Fruit fly (Drosophila melanogaster): ENCODE measurements around the gene CG7453.

Gene CG7453

DNA sequence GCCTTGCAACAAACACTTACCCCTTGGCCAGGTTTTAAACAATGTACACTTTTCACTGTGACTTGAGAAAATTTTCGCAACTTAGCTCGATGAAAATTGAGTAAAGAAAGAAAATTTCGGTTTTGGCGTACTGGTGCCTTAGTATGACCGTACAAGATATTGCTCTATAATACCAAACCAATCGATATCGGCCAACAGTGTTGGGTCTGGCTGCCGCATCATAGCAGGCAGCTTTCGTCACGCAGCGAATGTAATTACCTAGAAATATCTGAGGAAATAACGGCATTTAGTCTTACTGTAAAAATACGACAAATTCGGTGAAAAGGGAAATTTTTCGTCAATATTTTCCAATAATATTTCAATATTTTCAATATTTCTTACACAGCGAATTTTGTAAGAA lies 28.0 kb downstream of the CG7453 start, which contains the start of gene Ulp1 (continued):
- TF ChIP-seq Poxn (GFP tag; IDR thresholded peaks at IDR 0.05) (no peak), CG9932 (GFP tag; IDR thresholded peaks at IDR 0.05) (peak; percentile 44; the same call in 1 of the 2 replicates), grau (tag; optimal IDR thresholded peaks at IDR 0.05) (peak; percentile 28), bbx (GFP tag; IDR thresholded peaks at IDR 0.05; ENCODE audit: partially characterized antibody) (peak; percentile 45), CG10565 (GFP tag; optimal IDR thresholded peaks at IDR 0.05) (no peak), HLH54F (GFP tag; optimal IDR thresholded peaks at IDR 0.05) (peak; percentile 27), prd (optimal IDR thresholded peaks at IDR 0.05) (no peak), prd (GFP tag; IDR thresholded peaks at IDR 0.05) (peak; percentile 15; the same call in 1 of the 3 replicates), CG3995 (GFP tag; optimal IDR thresholded peaks at IDR 0.05) (peak; percentile 76), CG9797 (GFP tag; optimal IDR thresholded peaks at IDR 0.05) (peak; percentile 80), Myb (GFP tag; optimal IDR thresholded peaks at IDR 0.05) (peak; percentile 92), mirr (GFP tag; optimal IDR thresholded peaks at IDR 0.05) (no peak), Pdp1 (GFP tag; optimal IDR thresholded peaks at IDR 0.05) (peak in 1 of 2 experiments; percentile 47), Doc2 (GFP tag; IDR thresholded peaks at IDR 0.05) (no peak), Rfx (GFP tag; IDR thresholded peaks at IDR 0.05) (peak; percentile 34), bcd (GFP tag; optimal IDR thresholded peaks at IDR 0.05) (peak; percentile 30), onecut (GFP tag; IDR thresholded peaks at IDR 0.05) (peak; percentile 93), CG3163 (GFP tag; optimal IDR thresholded peaks at IDR 0.05) (peak; percentile 12), NC2β (GFP tag; optimal IDR thresholded peaks at IDR 0.05) (peak; percentile 2), esg (GFP tag; conservative IDR thresholded peaks at IDR 0.05) (no peak), CG11723 (GFP tag; optimal IDR thresholded peaks at IDR 0.05) (no peak), pan (optimal IDR thresholded peaks at IDR 0.05) (no peak), pan (GFP tag; optimal IDR thresholded peaks at IDR 0.05 in 1 of 2, IDR thresholded peaks at IDR 0.05 in 1 of 2) (no peak), ssp (GFP tag; IDR thresholded peaks at IDR 0.05) (peak; percentile 42; the same call in 1 of the 2 replicates), klu (GFP tag; IDR thresholded peaks at IDR 0.05) (no peak), dpn (GFP tag; optimal IDR thresholded peaks at IDR 0.05) (peak in 1 of 2 experiments; percentile 42), CG1603 (tag; optimal IDR thresholded peaks at IDR 0.05) (peak; percentile 78), Dll (GFP tag; IDR thresholded peaks at IDR 0.05; ENCODE audit: partially characterized antibody) (peak; percentile 43; the same call in 2 of the 4 replicates), CG5180 (GFP tag; optimal IDR thresholded peaks at IDR 0.05) (no peak), dan (GFP tag; IDR thresholded peaks at IDR 0.05) (no peak), Nf-YB (GFP tag; optimal IDR thresholded peaks at IDR 0.05) (no peak), CoRest (tag; optimal IDR thresholded peaks at IDR 0.05) (peak; percentile 48), CG10147 (GFP tag; optimal IDR thresholded peaks at IDR 0.05) (no peak), Ets97D (GFP tag; optimal IDR thresholded peaks at IDR 0.05) (peak; percentile 80), BEAF-32 (GFP tag; optimal IDR thresholded peaks at IDR 0.05) (peak; percentile 64), trem (tag; optimal IDR thresholded peaks at IDR 0.05) (peak; percentile 58), NC2α (GFP tag; optimal IDR thresholded peaks at IDR 0.05) (no peak), crp (GFP tag; optimal IDR thresholded peaks at IDR 0.05) (no peak), Abd-B (GFP tag; optimal IDR thresholded peaks at IDR 0.05) (peak; percentile 89), pum (GFP tag; optimal IDR thresholded peaks at IDR 0.05) (no peak), MESR4 (GFP tag; optimal IDR thresholded peaks at IDR 0.05) (peak; percentile 76), Mad (GFP tag; optimal IDR thresholded peaks at IDR 0.05) (peak; percentile 21), Chrac-16 (GFP tag; optimal IDR thresholded peaks at IDR 0.05) (peak; percentile 8), luna (GFP tag; optimal IDR thresholded peaks at IDR 0.05) (peak; percentile 10), Meics (GFP tag; optimal IDR thresholded peaks at IDR 0.05) (peak; percentile 9), Hsf (GFP tag; optimal IDR thresholded peaks at IDR 0.05) (no peak), mam (GFP tag; optimal IDR thresholded peaks at IDR 0.05) (peak; percentile 34), run (tag; optimal IDR thresholded peaks at IDR 0.05) (no peak), Gsc (GFP tag; IDR thresholded peaks at IDR 0.05) (no peak), CHES-1-like (GFP tag; optimal IDR thresholded peaks at IDR 0.05) (peak; percentile 38), CG4328 (GFP tag; optimal IDR thresholded peaks at IDR 0.05) (no peak)
